Fruit fly (Drosophila melanogaster) whole organism, embryonic: ENCODE results near the gene TMEM216.
A peak's percentile ranks its signal among the peaks of the same experiment; 100 is the strongest.

Source experiments
- Antp ChIP-seq: fragments of 200-800 bp; sonication (Bioruptor generic); optimal IDR thresholded peaks from 3 replicates; lab custom pipeline; 2016; ENCODE audit warnings: missing biosample characterization, missing genetic modification characterization
- Atf6 ChIP-seq: fragments of 200-800 bp; sonication (Bioruptor generic); IDR thresholded peaks from 2 replicates; pipeline ENCODE4 v1.3.6; 2022; ENCODE audit warnings: missing biosample characterization, missing genetic modification characterization
- BtbVII ChIP-seq: fragments of 200-800 bp; sonication (Bioruptor generic); optimal IDR thresholded peaks from 3 replicates; lab custom pipeline; 2017; ENCODE audit warnings: missing biosample characterization, mild to moderate bottlenecking, missing genetic modification characterization
- Bteb2 ChIP-seq: fragments of 200-800 bp; sonication (Bioruptor generic); optimal IDR thresholded peaks from 2 replicates; lab custom pipeline; 2016; ENCODE audit warnings: missing biosample characterization, missing genetic modification characterization
- CG10147 ChIP-seq: fragments of 200-800 bp; sonication (Bioruptor generic); optimal IDR thresholded peaks from 2 replicates; lab custom pipeline; 2019; ENCODE audit warnings: missing biosample characterization, mild to moderate bottlenecking, missing genetic modification characterization, moderate library complexity
- CG10462 ChIP-seq: fragments of 200-800 bp; sonication (Bioruptor generic); optimal IDR thresholded peaks from 2 replicates; lab custom pipeline; 2016; ENCODE audit warnings: missing biosample characterization, missing genetic modification characterization
- CG12391 ChIP-seq: fragments of 200-800 bp; sonication (Bioruptor generic); optimal IDR thresholded peaks from 3 replicates; lab custom pipeline; 2018; ENCODE audit warnings: missing biosample characterization, mild to moderate bottlenecking, missing genetic modification characterization, moderate library complexity
- CG12659 ChIP-seq: fragments of 200-800 bp; sonication (Bioruptor generic); optimal IDR thresholded peaks from 3 replicates; lab custom pipeline; 2017; ENCODE audit warnings: mild to moderate bottlenecking, missing biosample characterization, missing genetic modification reagents, missing genetic modification characterization
- CG13424 ChIP-seq: fragments of 200-800 bp; sonication (Bioruptor generic); optimal IDR thresholded peaks from 2 replicates; lab custom pipeline; 2019; ENCODE audit warnings: missing biosample characterization, mild to moderate bottlenecking, missing genetic modification characterization, moderate library complexity
- CG13894 ChIP-seq: fragments of 200-800 bp; sonication (Bioruptor generic); optimal IDR thresholded peaks from 3 replicates; lab custom pipeline; 2018; ENCODE audit warnings: missing biosample characterization, mild to moderate bottlenecking, missing genetic modification characterization, moderate library complexity
- CG17328 ChIP-seq: fragments of 200-800 bp; sonication (Bioruptor generic); IDR thresholded peaks from 2 replicates; pipeline ENCODE4 v1.3.6; 2022; ENCODE audit warnings: missing biosample characterization, missing genetic modification characterization
- CG17361 ChIP-seq: fragments of 200-800 bp; sonication (Bioruptor generic); IDR thresholded peaks from 3 replicates; pipeline ENCODE4 v1.3.6; 2022; ENCODE audit warnings: missing biosample characterization, missing genetic modification characterization
- CG17568 ChIP-seq: fragments of 200-800 bp; sonication (Bioruptor generic); optimal IDR thresholded peaks from 2 replicates; lab custom pipeline; 2018; ENCODE audit warnings: missing biosample characterization, mild to moderate bottlenecking, missing genetic modification characterization, moderate library complexity
- CG17612 ChIP-seq: fragments of 200-800 bp; sonication (Bioruptor generic); IDR thresholded peaks from 2 replicates; pipeline ENCODE4 v1.3.6; 2022; ENCODE audit warnings: missing biosample characterization, missing genetic modification characterization
- CG18011 ChIP-seq: fragments of 200-800 bp; sonication (Bioruptor generic); optimal IDR thresholded peaks from 2 replicates; lab custom pipeline; 2017; ENCODE audit warnings: missing biosample characterization, missing genetic modification characterization, mild to moderate bottlenecking, moderate library complexity, missing genotype
- CG32767 ChIP-seq: fragments of 200-800 bp; sonication (Bioruptor generic); IDR thresholded peaks from 2 replicates; pipeline ENCODE4 v1.3.6; 2022; ENCODE audit warnings: missing biosample characterization, missing genetic modification characterization
- CG3847 ChIP-seq: fragments of 200-800 bp; sonication (Bioruptor generic); IDR thresholded peaks from 2 replicates; pipeline ENCODE4 v1.3.6; 2022; ENCODE audit warnings: missing biosample characterization, missing genetic modification characterization
- CG5953 ChIP-seq: fragments of 200-800 bp; sonication (Bioruptor generic); IDR thresholded peaks from 2 replicates; pipeline ENCODE4 v1.3.6; 2022; ENCODE audit warnings: missing biosample characterization, missing genetic modification characterization
- CG6272 ChIP-seq: fragments of 200-800 bp; sonication (Bioruptor generic); IDR thresholded peaks from 2 replicates; pipeline ENCODE4 v1.3.6; 2022; ENCODE audit warnings: missing biosample characterization, missing genetic modification characterization
- CG8290 ChIP-seq, 3 experiments: fragments of 200-800 bp; sonication (Bioruptor generic); optimal IDR thresholded peaks; 2 replicates each; lab custom pipeline; 2016 to 2019; ENCODE audit warnings: missing biosample characterization in 3 of 3, missing genetic modification characterization in 3 of 3, mild to moderate bottlenecking in 2 of 3, moderate library complexity in 1 of 3
- CG9817 ChIP-seq: fragments of 200-800 bp; sonication (Bioruptor generic); optimal IDR thresholded peaks from 2 replicates; lab custom pipeline; 2018; ENCODE audit warnings: missing biosample characterization, mild to moderate bottlenecking, missing genetic modification characterization, moderate library complexity
- Dad ChIP-seq: fragments of 200-800 bp; sonication (Bioruptor generic); optimal IDR thresholded peaks from 3 replicates; lab custom pipeline; 2016; ENCODE audit warnings: missing biosample characterization, missing genetic modification characterization
- Gug ChIP-seq: fragments of 200-800 bp; sonication (Bioruptor generic); IDR thresholded peaks from 4 replicates; pipeline ENCODE4 v1.3.6; 2022; ENCODE audit warnings: missing biosample characterization, missing genetic modification characterization
- Hmx ChIP-seq: fragments of 200-800 bp; sonication (Bioruptor generic); optimal IDR thresholded peaks from 2 replicates; lab custom pipeline; 2016; ENCODE audit warnings: missing biosample characterization, missing genetic modification characterization
- Hr51 ChIP-seq, 2 experiments: fragments of 200-800 bp; sonication (Bioruptor generic); optimal IDR thresholded peaks; 2 replicates in 1 of 2; 3 replicates in 1 of 2; lab custom pipeline; 2016 to 2018; ENCODE audit warnings: missing biosample characterization in 2 of 2, missing genetic modification characterization in 2 of 2, mild to moderate bottlenecking in 1 of 2, moderate library complexity in 1 of 2
- Hsf ChIP-seq: fragments of 200-800 bp; sonication (Bioruptor generic); optimal IDR thresholded peaks from 3 replicates; lab custom pipeline; 2016; ENCODE audit warnings: missing biosample characterization, missing genetic modification characterization
- Jarid2 ChIP-seq: fragments of 200-800 bp; sonication (Bioruptor generic); optimal IDR thresholded peaks from 3 replicates; lab custom pipeline; 2017; ENCODE audit warnings: mild to moderate bottlenecking, missing biosample characterization, missing genetic modification reagents, missing genetic modification characterization
- Lpt ChIP-seq: fragments of >200 bp; optimal IDR thresholded peaks from 2 replicates; lab custom pipeline; 2018; ENCODE audit warnings: missing biosample characterization, missing genetic modification characterization
- Nf-YA ChIP-seq: fragments of 200-800 bp; sonication (Bioruptor generic); IDR thresholded peaks from 2 replicates; pipeline ENCODE4 v1.3.6; 2022; ENCODE audit warnings: missing biosample characterization, missing genetic modification characterization
- Nf-YB ChIP-seq: fragments of 200-800 bp; sonication (Bioruptor generic); optimal IDR thresholded peaks from 3 replicates; lab custom pipeline; 2019; ENCODE audit warnings: missing biosample characterization, mild to moderate bottlenecking, missing genetic modification characterization, moderate library complexity
- Nf-YC ChIP-seq: fragments of 200-800 bp; optimal IDR thresholded peaks from 3 replicates; lab custom pipeline; 2019; ENCODE audit warnings: missing biosample characterization, mild to moderate bottlenecking, missing genetic modification characterization, moderate library complexity
- NfI ChIP-seq: fragments of 200-800 bp; sonication (Bioruptor generic); optimal IDR thresholded peaks from 3 replicates; lab custom pipeline; 2018; ENCODE audit warnings: missing biosample characterization, mild to moderate bottlenecking, missing genetic modification characterization, moderate library complexity
- Rfx ChIP-seq: fragments of 200-800 bp; sonication (Bioruptor generic); IDR thresholded peaks from 2 replicates; pipeline ENCODE4 v1.3.6; 2022; ENCODE audit warnings: missing biosample characterization, missing genetic modification characterization
- Sox100B ChIP-seq: fragments of 200-800 bp; sonication (Bioruptor generic); optimal IDR thresholded peaks from 3 replicates; lab custom pipeline; 2018; ENCODE audit warnings: missing biosample characterization, mild to moderate bottlenecking, missing genetic modification characterization
- TFAM ChIP-seq: fragments of 200-800 bp; sonication (Bioruptor generic); optimal IDR thresholded peaks from 2 replicates; lab custom pipeline; 2017; ENCODE audit warnings: missing biosample characterization, missing genetic modification characterization, inconsistent platforms
- Tbp ChIP-seq: fragments of >200 bp; optimal IDR thresholded peaks from 2 replicates; lab custom pipeline; 2018; ENCODE audit warnings: missing biosample characterization, missing genetic modification characterization
- Vsx1 ChIP-seq: fragments of 200-800 bp; sonication (Bioruptor generic); optimal IDR thresholded peaks from 2 replicates; lab custom pipeline; 2017; ENCODE audit warnings: missing biosample characterization, mild to moderate bottlenecking, missing genetic modification characterization, missing genetic modification reagents
- ara ChIP-seq: fragments of 200-800 bp; sonication (Bioruptor generic); IDR thresholded peaks from 2 replicates; pipeline ENCODE4 v1.3.6; 2022; ENCODE audit warnings: missing biosample characterization, missing genetic modification characterization
- chinmo ChIP-seq: fragments of 200-800 bp; sonication (Bioruptor generic); IDR thresholded peaks from 4 replicates; pipeline ENCODE4 v1.3.6; 2022; ENCODE audit warnings: missing biosample characterization, missing genetic modification characterization; ENCODE audit not compliant: partially characterized antibody
- fd3F ChIP-seq: fragments of 200-800 bp; sonication (Bioruptor generic); optimal IDR thresholded peaks from 2 replicates; lab custom pipeline; 2018; ENCODE audit warnings: missing biosample characterization, mild to moderate bottlenecking, missing genetic modification characterization, moderate library complexity
- fd64A ChIP-seq: fragments of 200-800 bp; sonication (Bioruptor generic); optimal IDR thresholded peaks from 3 replicates; lab custom pipeline; 2018; ENCODE audit warnings: missing biosample characterization, mild to moderate bottlenecking, missing genetic modification characterization
- fru ChIP-seq: fragments of >200 bp; optimal IDR thresholded peaks from 2 replicates; lab custom pipeline; 2017
- maf-S ChIP-seq: fragments of 200-800 bp; sonication (Bioruptor generic); optimal IDR thresholded peaks from 2 replicates; lab custom pipeline; 2016; ENCODE audit warnings: missing biosample characterization, missing genetic modification characterization
- pnt ChIP-seq: fragments of 200-800 bp; sonication (Bioruptor generic); optimal IDR thresholded peaks from 3 replicates; lab custom pipeline; 2016; ENCODE audit warnings: missing biosample characterization, missing genetic modification characterization
- rib ChIP-seq: fragments of 200-800 bp; sonication (Bioruptor generic); IDR thresholded peaks from 2 replicates; pipeline ENCODE4 v1.3.6; 2022; ENCODE audit warnings: missing biosample characterization, missing genetic modification characterization
- sc ChIP-seq, 3 experiments: fragments of >200 bp in 2 of 3; fragments of 200-800 bp in 1 of 3; sonication (Bioruptor generic) in 1 of 3; optimal IDR thresholded peaks; 2 replicates in 2 of 3; 3 replicates in 1 of 3; lab custom pipeline; 2017; ENCODE audit warnings: mild to moderate bottlenecking in 1 of 3, missing biosample characterization in 1 of 3, missing genetic modification characterization in 1 of 3, missing genetic modification reagents in 1 of 3
- stc ChIP-seq: fragments of 200-800 bp; sonication (Bioruptor generic); IDR thresholded peaks from 2 replicates; pipeline ENCODE4 v1.3.6; 2022; ENCODE audit warnings: missing biosample characterization, missing genetic modification characterization
- vnd ChIP-seq: fragments of 200-800 bp; sonication (Bioruptor generic); IDR thresholded peaks from 3 replicates; pipeline ENCODE4 v1.3.6; 2022; ENCODE audit warnings: missing biosample characterization, missing genetic modification characterization; ENCODE audit not compliant: partially characterized antibody
- z ChIP-seq: fragments of 200-800 bp; sonication (Bioruptor generic); IDR thresholded peaks from 3 replicates; pipeline ENCODE4 v1.3.6; 2022; ENCODE audit warnings: missing biosample characterization, missing genetic modification characterization
- zfh1 ChIP-seq: fragments of 200-800 bp; sonication (Bioruptor generic); IDR thresholded peaks from 3 replicates; pipeline ENCODE4 v1.3.6; 2022; ENCODE audit warnings: missing biosample characterization, missing genetic modification characterization
- zfh2 ChIP-seq: fragments of 200-800 bp; sonication (Bioruptor generic); optimal IDR thresholded peaks from 2 replicates; lab custom pipeline; 2016; ENCODE audit warnings: missing biosample characterization, missing genetic modification characterization

Gene TMEM216

DNA sequence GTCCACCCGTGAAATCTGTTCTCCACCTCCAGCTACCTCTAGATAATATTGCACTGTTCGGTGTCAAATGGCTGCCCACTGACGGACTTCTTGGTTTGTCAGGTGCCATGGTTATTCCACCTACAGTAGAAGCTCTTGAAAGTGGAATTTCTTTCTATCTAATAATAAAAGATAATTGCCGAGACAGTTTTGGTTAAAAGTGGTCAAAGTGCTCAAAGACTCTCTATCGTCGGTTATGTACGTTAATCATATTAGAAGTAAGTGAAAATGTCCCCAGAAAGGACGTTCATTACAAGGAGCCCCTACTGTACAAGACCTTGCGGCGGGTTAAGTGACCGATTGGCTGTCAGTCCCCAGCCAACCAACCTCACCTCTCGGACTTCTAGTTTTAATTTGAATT, 28.2 kb downstream of the TMEM216 start (continued):
- peak; percentile 10 to 65 for TF ChIP-seq Hr51 (GFP tag; optimal IDR thresholded peaks at IDR 0.05; lab: Kevin White, UChicago)
- TF ChIP-seq CG13424 (tag; lab: Kevin White, UChicago): peak; percentile 52
- peak; percentile 29 for TF ChIP-seq CG9817
- TF ChIP-seq ara (GFP tag; lab: Robert Waterston, UW): no peak
- TF ChIP-seq Lpt: no peak
- peak; percentile 11 for TF ChIP-seq CG12659
- TF ChIP-seq Gug (GFP tag; lab: Robert Waterston, UW): peak; percentile 28; the same call in 1 of the 4 replicates
- TF ChIP-seq CG3847 (GFP tag; lab: Robert Waterston, UW): peak; percentile 52
- peak; percentile 46 for TF ChIP-seq NfI
- TF ChIP-seq Tbp: no peak
- TF ChIP-seq CG10462 (GFP tag; lab: Kevin White, UChicago): no peak
- no peak for TF ChIP-seq CG13894 (tag; lab: Kevin White, UChicago)
- peak; percentile 61 for TF ChIP-seq pnt (GFP tag; lab: Kevin White, UChicago)
- TF ChIP-seq Hmx (GFP tag; lab: Kevin White, UChicago): no peak
- peak; percentile 51 for TF ChIP-seq BtbVII
- peak; percentile 46 for TF ChIP-seq Hsf (GFP tag; lab: Kevin White, UChicago)
- 0 out of 2 replicates have a peak, but pooled peaks have one; percentile 15 for TF ChIP-seq CG17328 (GFP tag; lab: Robert Waterston, UW)
- peak; percentile 34; the same call in 1 of the 2 replicates for TF ChIP-seq Atf6 (GFP tag; lab: Robert Waterston, UW)
- 0 out of 4 replicates have a peak, but pooled peaks have one; percentile 17 for TF ChIP-seq chinmo
- TF ChIP-seq CG5953 (GFP tag; lab: Robert Waterston, UW): no peak
- TF ChIP-seq CG8290 (GFP tag; optimal IDR thresholded peaks at IDR 0.05; lab: Kevin White, UChicago): no peak
- TF ChIP-seq CG8290 (tag; optimal IDR thresholded peaks at IDR 0.05; lab: Kevin White, UChicago): peak in 1 of 2 experiments; percentile 23
- peak; percentile 39; the same call in 1 of the 2 replicates for TF ChIP-seq CG32767
- peak; percentile 40 for TF ChIP-seq Vsx1
- TF ChIP-seq, all 482 proteins: peak for 174

DNA sequence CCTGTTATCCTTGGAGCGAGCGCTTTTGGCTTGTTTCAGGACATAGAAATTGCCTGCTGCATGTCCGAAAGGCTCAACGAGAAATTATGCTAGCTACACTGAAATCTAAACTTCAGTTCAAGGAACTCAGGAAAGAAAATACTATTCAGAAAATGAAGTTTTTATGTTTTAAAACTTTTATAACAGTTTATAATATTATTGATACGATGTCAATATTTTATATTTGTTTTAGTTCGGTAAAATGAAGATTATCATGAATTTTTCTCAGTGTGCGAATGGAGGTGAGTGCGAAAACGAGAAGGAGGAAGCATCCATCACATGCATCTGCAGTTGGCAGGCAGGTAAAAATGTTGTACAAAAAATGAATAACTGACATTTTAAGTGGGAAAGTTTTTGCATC, 30.3 kb downstream of the TMEM216 start:
- TF ChIP-seq Hmx (GFP tag; lab: Kevin White, UChicago): no peak
- TF ChIP-seq CG17361 (GFP tag; lab: Robert Waterston, UW): peak; percentile 71; the same call in 2 of the 3 replicates
- TF ChIP-seq Nf-YA: peak; percentile 54
- TF ChIP-seq CG17612: no peak
- no peak for TF ChIP-seq Nf-YC
- TF ChIP-seq zfh1 (GFP tag; lab: Robert Waterston, UW): peak; percentile 64; the same call in 1 of the 3 replicates
- TF ChIP-seq CG6272 (GFP tag; lab: Robert Waterston, UW): no peak
- TF ChIP-seq fd64A (GFP tag; lab: Kevin White, UChicago): no peak
- no peak for TF ChIP-seq TFAM (GFP tag; lab: Kevin White, UChicago)
- no peak for TF ChIP-seq CG18011 (GFP tag; lab: Kevin White, UChicago)
- TF ChIP-seq vnd: no peak
- peak; percentile 74 for TF ChIP-seq CG12391 (tag; lab: Kevin White, UChicago)
- no peak for TF ChIP-seq zfh2
- TF ChIP-seq rib (GFP tag; lab: Robert Waterston, UW): no peak
- TF ChIP-seq z (GFP tag; lab: Robert Waterston, UW): no peak
- TF ChIP-seq Rfx (GFP tag; lab: Robert Waterston, UW): peak; percentile 58
- TF ChIP-seq Antp (GFP tag; lab: Kevin White, UChicago): no peak
- TF ChIP-seq Dad (GFP tag; lab: Kevin White, UChicago): no peak
- no peak for TF ChIP-seq fru (lab: Kevin White, UChicago)
- TF ChIP-seq Bteb2 (GFP tag; lab: Kevin White, UChicago): no peak
- peak; percentile 8 for TF ChIP-seq fd3F
- peak; percentile 54 for TF ChIP-seq CG10147 (GFP tag; lab: Kevin White, UChicago)
- TF ChIP-seq Nf-YB (GFP tag; lab: Kevin White, UChicago): peak; percentile 40
- no peak for TF ChIP-seq Jarid2 (GFP tag; lab: Kevin White, UChicago)
- TF ChIP-seq maf-S: no peak
- peak; percentile 72 for TF ChIP-seq stc
- TF ChIP-seq sc (optimal IDR thresholded peaks at IDR 0.05; lab: Kevin White, UChicago): no peak
- TF ChIP-seq sc (GFP tag; optimal IDR thresholded peaks at IDR 0.05; lab: Kevin White, UChicago): peak; percentile 41
- TF ChIP-seq CG17568 (GFP tag; lab: Kevin White, UChicago): peak; percentile 35
- TF ChIP-seq Sox100B: peak; percentile 68
